Worm (Caenorhabditis elegans) whole organism, L4/young adult: ENCODE measurements around the gene atx-3.

ENCODE experiments used
- dao-5 ChIP-seq: sonication (generic microtip); optimal IDR thresholded peaks from 2 replicates; lab custom pipeline; 2016; ENCODE audit warnings: missing genotype, missing genetic modification characterization, moderate library complexity, missing compliant biosample characterization
- him-1 ChIP-seq: sonication (generic microtip); optimal IDR thresholded peaks from 2 replicates; lab custom pipeline; 2016; ENCODE audit warnings: missing genotype, missing genetic modification reagents, missing genetic modification characterization, missing compliant biosample characterization

- no peak for TF ChIP-seq dao-5 (tag; lab: Kevin White, UChicago)
- TF ChIP-seq him-1 (tag; lab: Kevin White, UChicago), result no peak
These were observed 1.9 kb downstream of the atx-3 start, which contains the start of gene mdt-28 for ce11 chrV:15575305-15575704.
